Fruit fly (Drosophila melanogaster): ENCODE data around the gene ArgRS.

- TF ChIP-seq Myc (optimal IDR thresholded peaks at IDR 0.05) (no peak), h (optimal IDR thresholded peaks at IDR 0.05) (no peak), psq (optimal IDR thresholded peaks at IDR 0.05) (no peak), insv (optimal IDR thresholded peaks at IDR 0.05) (no peak), Sin3A (optimal IDR thresholded peaks at IDR 0.05) (no peak), ttk (optimal IDR thresholded peaks at IDR 0.05) (no peak)
Observed at dm6 chrX:15802880-15803650, 40.9 kb downstream of the ArgRS start.

Measured in Kc167 (cell line).